Worm (Caenorhabditis elegans) whole organism, L3 larva: Measurements from ENCODE around the gene penr-1.
A peak's percentile ranks its signal among the peaks of the same experiment; 100 is the strongest.

Experiments used
- R02D3.7 ChIP-seq: fragments of 150-350 bp; optimal IDR thresholded peaks from 2 replicates; lab custom pipeline; 2014; ENCODE audit warnings: missing biosample characterization, missing genetic modification characterization
- ZK546.5 ChIP-seq: sonication (generic microtip); optimal IDR thresholded peaks from 2 replicates; lab custom pipeline; 2017; ENCODE audit warnings: missing biosample characterization, missing genetic modification characterization
- aly-2 ChIP-seq: fragments of 150-350 bp; optimal IDR thresholded peaks from 2 replicates; lab custom pipeline; 2014; ENCODE audit warnings: missing biosample characterization, missing genetic modification characterization
- ama-1 ChIP-seq: fragments of 150-350 bp; optimal IDR thresholded peaks from 2 replicates; lab custom pipeline; 2018
- ceh-16 ChIP-seq: sonication (generic microtip); optimal IDR thresholded peaks from 2 replicates; lab custom pipeline; 2017; ENCODE audit warnings: missing biosample characterization, missing genetic modification characterization
- ceh-28 ChIP-seq: fragments of 150-350 bp; optimal IDR thresholded peaks from 2 replicates; lab custom pipeline; 2014; ENCODE audit warnings: missing biosample characterization, missing genetic modification reagents, missing genetic modification characterization
- ceh-82 ChIP-seq: fragments of 150-350 bp; optimal IDR thresholded peaks from 2 replicates; lab custom pipeline; 2014; ENCODE audit warnings: missing biosample characterization, missing genetic modification characterization
- ceh-9 ChIP-seq: sonication (generic microtip); optimal IDR thresholded peaks from 2 replicates; lab custom pipeline; 2018; ENCODE audit warnings: missing biosample characterization, missing genetic modification characterization
- daf-12 ChIP-seq: fragments of 150-350 bp; optimal IDR thresholded peaks from 2 replicates; lab custom pipeline; 2014; ENCODE audit warnings: missing biosample characterization, missing genetic modification reagents, missing genetic modification characterization
- egl-27 ChIP-seq: sonication (generic microtip); optimal IDR thresholded peaks from 4 replicates; lab custom pipeline; 2017; ENCODE audit warnings: missing biosample characterization, missing genetic modification reagents, missing genetic modification characterization
- egl-5 ChIP-seq: fragments of 150-350 bp; optimal IDR thresholded peaks from 2 replicates; lab custom pipeline; 2017; ENCODE audit warnings: missing biosample characterization, missing genetic modification reagents, missing genetic modification characterization, inconsistent platforms
- elt-1 ChIP-seq: fragments of 150-350 bp; optimal IDR thresholded peaks from 2 replicates; lab custom pipeline; 2014; ENCODE audit warnings: missing biosample characterization, missing genetic modification characterization
- elt-2 ChIP-seq: sonication (generic microtip); optimal IDR thresholded peaks from 2 replicates; lab custom pipeline; 2016; ENCODE audit warnings: missing genetic modification reagents, mild to moderate bottlenecking, missing genetic modification characterization, missing compliant biosample characterization
- elt-3 ChIP-seq, 3 experiments: fragments of 150-350 bp in 1 of 3; sonication (generic microtip) in 2 of 3; optimal IDR thresholded peaks; 2 replicates in 2 of 3; 4 replicates in 1 of 3; lab custom pipeline; 2014 to 2017; ENCODE audit warnings: missing biosample characterization in 3 of 3, missing genetic modification characterization in 3 of 3
- eor-1 ChIP-seq, 2 experiments: fragments of 150-350 bp; optimal IDR thresholded peaks; 2 replicates each; lab custom pipeline; 2014 to 2018; ENCODE audit warnings: missing biosample characterization in 2 of 2, missing genetic modification characterization in 2 of 2
- fkh-10 ChIP-seq: sonication (generic microtip); optimal IDR thresholded peaks from 2 replicates; lab custom pipeline; 2017; ENCODE audit warnings: missing biosample characterization, missing genetic modification reagents, missing genetic modification characterization
- fkh-2 ChIP-seq: fragments of 150-350 bp; optimal IDR thresholded peaks from 2 replicates; lab custom pipeline; 2014; ENCODE audit warnings: missing biosample characterization, missing genetic modification reagents, missing genetic modification characterization
- fos-1 ChIP-seq: fragments of 150-350 bp; optimal IDR thresholded peaks from 2 replicates; lab custom pipeline; 2014; ENCODE audit warnings: missing biosample characterization, missing genetic modification characterization
- hmg-11 ChIP-seq: sonication (generic microtip); optimal IDR thresholded peaks from 2 replicates; lab custom pipeline; 2016; ENCODE audit warnings: missing genetic modification characterization, missing compliant biosample characterization
- jun-1 ChIP-seq: fragments of 150-350 bp; optimal IDR thresholded peaks from 2 replicates; lab custom pipeline; 2014; ENCODE audit warnings: missing biosample characterization, missing genetic modification reagents, missing genetic modification characterization
- lin-15B ChIP-seq: fragments of 150-350 bp; optimal IDR thresholded peaks from 2 replicates; lab custom pipeline; 2014; ENCODE audit warnings: missing biosample characterization, missing genetic modification characterization
- lin-39 ChIP-seq: fragments of 150-350 bp; optimal IDR thresholded peaks from 2 replicates; lab custom pipeline; 2018; ENCODE audit warnings: missing biosample characterization, missing genetic modification reagents, missing genetic modification characterization
- lsy-12 ChIP-seq: sonication (generic microtip); optimal IDR thresholded peaks from 2 replicates; lab custom pipeline; 2016; ENCODE audit warnings: mild to moderate bottlenecking, missing genetic modification characterization, missing compliant biosample characterization
- mdl-1 ChIP-seq: fragments of 150-350 bp; optimal IDR thresholded peaks from 2 replicates; lab custom pipeline; 2014; ENCODE audit warnings: missing biosample characterization, missing genetic modification characterization
- mml-1 ChIP-seq: fragments of 150-350 bp; sonication (generic microtip); optimal IDR thresholded peaks from 3 replicates; lab custom pipeline; 2014; ENCODE audit warnings: missing biosample characterization, missing genetic modification characterization
- nfya-1 ChIP-seq: sonication (generic microtip); optimal IDR thresholded peaks from 2 replicates; lab custom pipeline; 2017; ENCODE audit warnings: missing genetic modification characterization, mild to moderate bottlenecking, missing compliant biosample characterization, antibody characterized with exemption, moderate library complexity; ENCODE audit not compliant: insufficient read depth
- nhr-11 ChIP-seq: fragments of 150-350 bp; optimal IDR thresholded peaks from 2 replicates; lab custom pipeline; 2014; ENCODE audit warnings: missing biosample characterization, missing genetic modification characterization
- nhr-12 ChIP-seq: fragments of 150-350 bp; optimal IDR thresholded peaks from 2 replicates; lab custom pipeline; 2014; ENCODE audit warnings: missing biosample characterization, missing genetic modification characterization
- nhr-23 ChIP-seq: fragments of 150-350 bp; optimal IDR thresholded peaks from 2 replicates; lab custom pipeline; 2014; ENCODE audit warnings: missing biosample characterization, missing genetic modification reagents, missing genetic modification characterization
- nhr-237 ChIP-seq: fragments of 150-350 bp; optimal IDR thresholded peaks from 2 replicates; lab custom pipeline; 2014; ENCODE audit warnings: missing biosample characterization, missing genetic modification characterization
- nhr-25 ChIP-seq: sonication (generic microtip); optimal IDR thresholded peaks from 2 replicates; lab custom pipeline; 2017; ENCODE audit warnings: missing biosample characterization, missing genetic modification characterization
- nhr-28 ChIP-seq: fragments of 150-350 bp; optimal IDR thresholded peaks from 2 replicates; lab custom pipeline; 2014; ENCODE audit warnings: missing biosample characterization, missing genetic modification characterization
- nhr-43 ChIP-seq: sonication (generic microtip); optimal IDR thresholded peaks from 2 replicates; lab custom pipeline; 2016; ENCODE audit warnings: mild to moderate bottlenecking, missing genetic modification characterization, missing compliant biosample characterization; ENCODE audit not compliant: poor library complexity, severe bottlenecking
- nhr-67 ChIP-seq: fragments of 150-350 bp; optimal IDR thresholded peaks from 2 replicates; lab custom pipeline; 2014; ENCODE audit warnings: missing biosample characterization, missing genetic modification characterization
- nhr-76 ChIP-seq: fragments of 150-350 bp; sonication (generic microtip); optimal IDR thresholded peaks from 5 replicates; lab custom pipeline; 2014; ENCODE audit warnings: missing biosample characterization, missing genetic modification characterization
- nhr-77 ChIP-seq: fragments of 150-350 bp; optimal IDR thresholded peaks from 2 replicates; lab custom pipeline; 2014; ENCODE audit warnings: missing biosample characterization, missing genetic modification characterization
- pha-4 ChIP-seq: fragments of 150-350 bp; optimal IDR thresholded peaks from 2 replicates; lab custom pipeline; 2014; ENCODE audit warnings: missing biosample characterization, missing genetic modification reagents, missing genetic modification characterization
- pqm-1 ChIP-seq: fragments of 150-350 bp; optimal IDR thresholded peaks from 2 replicates; lab custom pipeline; 2017; ENCODE audit warnings: missing biosample characterization, missing genetic modification characterization, inconsistent platforms
- sea-2 ChIP-seq: fragments of 150-350 bp; sonication (generic microtip); optimal IDR thresholded peaks from 4 replicates; lab custom pipeline; 2014; ENCODE audit warnings: missing biosample characterization, missing genetic modification reagents, missing genetic modification characterization
- skn-1 ChIP-seq: fragments of 150-350 bp; optimal IDR thresholded peaks from 2 replicates; lab custom pipeline; 2014; ENCODE audit warnings: missing biosample characterization, missing genetic modification characterization
- snpc-4 ChIP-seq: fragments of 150-350 bp; optimal IDR thresholded peaks from 2 replicates; lab custom pipeline; 2014; ENCODE audit warnings: missing biosample characterization, missing genetic modification characterization
- tbx-2 ChIP-seq: sonication (generic microtip); optimal IDR thresholded peaks from 2 replicates; lab custom pipeline; 2016; ENCODE audit warnings: mild to moderate bottlenecking, missing genetic modification characterization, missing compliant biosample characterization
- unc-39 ChIP-seq: sonication (generic microtip); optimal IDR thresholded peaks from 4 replicates; lab custom pipeline; 2017; ENCODE audit warnings: missing biosample characterization, missing genetic modification characterization
- unc-62 ChIP-seq: fragments of 150-350 bp; sonication (generic microtip); optimal IDR thresholded peaks from 4 replicates; lab custom pipeline; 2014; ENCODE audit warnings: missing biosample characterization, missing genetic modification reagents, missing genetic modification characterization
- zag-1 ChIP-seq: fragments of 150-350 bp; optimal IDR thresholded peaks from 2 replicates; lab custom pipeline; 2014; ENCODE audit warnings: missing biosample characterization, missing genetic modification characterization
- ztf-11 ChIP-seq: fragments of 150-350 bp; optimal IDR thresholded peaks from 2 replicates; lab custom pipeline; 2014; ENCODE audit warnings: missing biosample characterization, missing genetic modification characterization
- ztf-4 ChIP-seq: fragments of 150-350 bp; optimal IDR thresholded peaks from 2 replicates; lab custom pipeline; 2014; ENCODE audit warnings: missing biosample characterization, missing genetic modification characterization

The penr-1 gene

DNA sequence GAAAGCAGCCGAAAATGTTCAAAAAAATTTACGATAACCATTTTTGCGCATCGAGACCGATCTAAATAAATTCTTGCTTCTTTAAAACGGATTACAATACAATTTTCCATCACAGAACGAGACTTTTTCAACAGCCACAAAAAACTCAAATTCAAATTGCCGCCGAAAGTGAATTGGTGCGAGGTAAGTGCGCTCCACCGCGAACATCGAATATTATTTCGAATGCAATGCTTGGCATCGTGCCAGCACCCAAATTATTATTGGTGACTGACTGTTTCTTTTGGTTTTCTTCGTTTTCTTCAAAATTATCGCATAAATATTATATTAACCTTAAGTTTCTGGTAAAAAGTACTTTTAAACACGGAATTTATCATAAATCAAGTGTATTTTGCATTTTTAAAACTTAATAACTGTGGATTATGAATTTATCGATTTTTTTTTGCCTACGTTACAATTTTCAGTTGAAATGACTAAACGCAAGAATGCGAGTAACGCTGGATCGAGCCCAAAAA, at the start of gene penr-1:
Gene penr-1 (plus strand): TSS at position 462 of the 512 bp plus-strand sequence.
- TF ChIP-seq mdl-1 (tag; lab: Kevin White, UChicago) (no peak), lin-15B (tag; lab: Kevin White, UChicago) (peak; percentile 74), lsy-12 (tag; lab: Kevin White, UChicago) (no peak), ztf-11 (tag; lab: Kevin White, UChicago) (no peak), jun-1 (tag; lab: Kevin White, UChicago) (no peak), fkh-2 (no peak), ZK546.5 (tag; lab: Kevin White, UChicago) (no peak), ceh-28 (tag; lab: Kevin White, UChicago) (no peak), egl-27 (no peak), R02D3.7 (tag; lab: Kevin White, UChicago) (no peak), ama-1 (lab: Kevin White, UChicago) (no peak), fos-1 (tag; lab: Kevin White, UChicago) (no peak), nhr-43 (tag; lab: Kevin White, UChicago) (no peak), mml-1 (tag; lab: Kevin White, UChicago) (no peak), sea-2 (GFP tag; lab: Kevin White, UChicago) (no peak), nfya-1 (tag; lab: Kevin White, UChicago) (peak; percentile 69), nhr-67 (no peak), tbx-2 (no peak), ceh-82 (tag; lab: Kevin White, UChicago) (no peak), aly-2 (no peak), egl-5 (tag; lab: Kevin White, UChicago) (peak; percentile 63), nhr-23 (tag; lab: Kevin White, UChicago) (peak; percentile 60), hmg-11 (tag; lab: Kevin White, UChicago) (peak; percentile 62), zag-1 (tag; lab: Kevin White, UChicago) (no peak), daf-12 (tag; lab: Kevin White, UChicago) (no peak), skn-1 (no peak), nhr-237 (tag; lab: Kevin White, UChicago) (no peak), nhr-28 (tag; lab: Kevin White, UChicago) (no peak), nhr-12 (tag; lab: Kevin White, UChicago) (no peak), ceh-9 (tag; lab: Kevin White, UChicago) (no peak), elt-3 (tag; optimal IDR thresholded peaks at IDR 0.05; lab: Kevin White, UChicago) (no peak), lin-39 (peak; percentile 1), snpc-4 (tag; lab: Kevin White, UChicago) (no peak), nhr-11 (tag; lab: Kevin White, UChicago) (no peak), nhr-76 (tag; lab: Kevin White, UChicago) (no peak), pqm-1 (tag; lab: Kevin White, UChicago) (no peak), nhr-77 (no peak), elt-1 (no peak), elt-2 (peak; percentile 23), nhr-25 (tag; lab: Kevin White, UChicago) (peak; percentile 53), unc-39 (no peak), unc-62 (GFP tag; lab: Kevin White, UChicago) (no peak), eor-1 (tag; optimal IDR thresholded peaks at IDR 0.05; lab: Kevin White, UChicago) (no peak), ztf-4 (tag; lab: Kevin White, UChicago) (no peak), fkh-10 (no peak), pha-4 (tag; lab: Kevin White, UChicago) (peak; percentile 64), ceh-16 (tag; lab: Kevin White, UChicago) (no peak)
